Worm (Caenorhabditis elegans) whole organism, late embryonic: ENCODE data around the gene zmp-4.

Experiments
- C08G9.2 ChIP-seq: sonication (generic microtip); optimal IDR thresholded peaks from 2 replicates; lab custom pipeline; 2016; ENCODE audit warnings: mild to moderate bottlenecking, missing genetic modification characterization, moderate library complexity, missing compliant biosample characterization
- C38D4.7 ChIP-seq: fragments of 200-800 bp; sonication (Bioruptor generic); optimal IDR thresholded peaks from 2 replicates; lab custom pipeline; 2018; ENCODE audit warnings: mild to moderate bottlenecking, missing genetic modification characterization, moderate library complexity, missing compliant biosample characterization
- F13H6.1 ChIP-seq: sonication (generic microtip); optimal IDR thresholded peaks from 2 replicates; lab custom pipeline; 2016; ENCODE audit warnings: missing genetic modification characterization, missing compliant biosample characterization
- K02D7.2 ChIP-seq: sonication (generic microtip); optimal IDR thresholded peaks from 2 replicates; lab custom pipeline; 2017; ENCODE audit warnings: mild to moderate bottlenecking, missing genetic modification characterization, missing compliant biosample characterization
- K09A11.1 ChIP-seq: sonication (generic microtip); optimal IDR thresholded peaks from 2 replicates; lab custom pipeline; 2017; ENCODE audit warnings: antibody characterized with exemption, mild to moderate bottlenecking, missing genetic modification characterization, missing compliant biosample characterization; ENCODE audit not compliant: insufficient read depth
- T23F11.4 ChIP-seq: fragments of 200-800 bp; sonication (Bioruptor generic); optimal IDR thresholded peaks from 2 replicates; lab custom pipeline; 2018; ENCODE audit warnings: mild to moderate bottlenecking, missing genetic modification characterization, missing compliant biosample characterization
- ama-1 ChIP-seq: fragments of 150-350 bp; optimal IDR thresholded peaks from 2 replicates; lab custom pipeline; 2014
- ceh-18 ChIP-seq: sonication (generic microtip); optimal IDR thresholded peaks from 2 replicates; lab custom pipeline; 2016; ENCODE audit warnings: missing genetic modification characterization, missing compliant biosample characterization
- ceh-19 ChIP-seq: fragments of 200-800 bp; sonication (Bioruptor generic); optimal IDR thresholded peaks from 2 replicates; lab custom pipeline; 2018; ENCODE audit warnings: mild to moderate bottlenecking, missing genetic modification characterization, missing compliant biosample characterization
- ceh-30 ChIP-seq: fragments of 150-350 bp; optimal IDR thresholded peaks from 2 replicates; lab custom pipeline; 2014; ENCODE audit warnings: missing biosample characterization, missing genetic modification characterization
- ceh-31 ChIP-seq: sonication (generic microtip); optimal IDR thresholded peaks from 2 replicates; lab custom pipeline; 2016; ENCODE audit warnings: missing genetic modification characterization, missing compliant biosample characterization
- ceh-34 ChIP-seq: sonication (generic microtip); optimal IDR thresholded peaks from 2 replicates; lab custom pipeline; 2016; ENCODE audit warnings: mild to moderate bottlenecking, missing genetic modification characterization, missing compliant biosample characterization
- ceh-45 ChIP-seq: fragments of 200-800 bp; sonication (Bioruptor generic); IDR thresholded peaks from 2 replicates; pipeline ENCODE4 v1.3.6; 2022; ENCODE audit warnings: missing genetic modification reagents, missing genetic modification characterization, missing compliant biosample characterization
- ceh-48 ChIP-seq: sonication (generic microtip); optimal IDR thresholded peaks from 2 replicates; lab custom pipeline; 2016; ENCODE audit warnings: missing genetic modification characterization, inconsistent platforms, missing compliant biosample characterization
- ceh-9 ChIP-seq: sonication (generic microtip); optimal IDR thresholded peaks from 2 replicates; lab custom pipeline; 2016; ENCODE audit warnings: mild to moderate bottlenecking, missing genetic modification characterization, inconsistent platforms, missing compliant biosample characterization
- che-1 ChIP-seq: sonication (generic microtip); optimal IDR thresholded peaks from 2 replicates; lab custom pipeline; 2016; ENCODE audit warnings: mild to moderate bottlenecking, missing genetic modification characterization, missing compliant biosample characterization
- elt-2 ChIP-seq: sonication (generic microtip); optimal IDR thresholded peaks from 2 replicates; lab custom pipeline; 2016; ENCODE audit warnings: missing genetic modification reagents, missing genetic modification characterization, missing compliant biosample characterization
- elt-4 ChIP-seq: sonication (generic microtip); optimal IDR thresholded peaks from 2 replicates; lab custom pipeline; 2016; ENCODE audit warnings: missing genetic modification characterization, missing compliant biosample characterization
- ets-4 ChIP-seq: sonication (generic microtip); optimal IDR thresholded peaks from 2 replicates; lab custom pipeline; 2016; ENCODE audit warnings: missing genetic modification characterization, missing compliant biosample characterization
- eyg-1 ChIP-seq: sonication (generic microtip); optimal IDR thresholded peaks from 2 replicates; lab custom pipeline; 2016; ENCODE audit warnings: missing genotype, missing genetic modification characterization, missing compliant biosample characterization
- fkh-10 ChIP-seq: fragments of 150-350 bp; optimal IDR thresholded peaks from 2 replicates; lab custom pipeline; 2014; ENCODE audit warnings: missing biosample characterization, missing genetic modification reagents, missing genetic modification characterization
- hlh-13 ChIP-seq: fragments of 200-800 bp; sonication (Bioruptor generic); optimal IDR thresholded peaks from 2 replicates; lab custom pipeline; 2018; ENCODE audit warnings: mild to moderate bottlenecking, missing genetic modification characterization, missing compliant biosample characterization
- hlh-30 ChIP-seq: sonication (generic microtip); optimal IDR thresholded peaks from 2 replicates; lab custom pipeline; 2017; ENCODE audit warnings: antibody characterized with exemption, missing genetic modification characterization, missing compliant biosample characterization; ENCODE audit not compliant: insufficient read depth
- npax-4 ChIP-seq: sonication (generic microtip); optimal IDR thresholded peaks from 2 replicates; lab custom pipeline; 2016; ENCODE audit warnings: missing genetic modification characterization, missing compliant biosample characterization
- odd-2 ChIP-seq: sonication (generic microtip); optimal IDR thresholded peaks from 2 replicates; lab custom pipeline; 2017; ENCODE audit warnings: antibody characterized with exemption, mild to moderate bottlenecking, missing genetic modification characterization, missing compliant biosample characterization
- pag-3 ChIP-seq: sonication (generic microtip); optimal IDR thresholded peaks from 2 replicates; lab custom pipeline; 2016; ENCODE audit warnings: missing compliant biosample characterization, missing genetic modification characterization, borderline replicate concordance
- pqm-1 ChIP-seq: sonication (generic microtip); optimal IDR thresholded peaks from 2 replicates; lab custom pipeline; 2016; ENCODE audit warnings: missing genetic modification characterization, missing compliant biosample characterization
- ref-2 ChIP-seq: sonication (generic microtip); optimal IDR thresholded peaks from 2 replicates; lab custom pipeline; 2016; ENCODE audit warnings: missing genetic modification characterization, missing compliant biosample characterization
- sdc-2 ChIP-seq: sonication (generic microtip); optimal IDR thresholded peaks from 2 replicates; lab custom pipeline; 2016; ENCODE audit warnings: missing genotype, missing genetic modification characterization, missing compliant biosample characterization
- sox-2 ChIP-seq: fragments of 200-800 bp; sonication (Bioruptor generic); IDR thresholded peaks from 2 replicates; pipeline ENCODE4 v1.3.6; 2022; ENCODE audit warnings: missing genetic modification reagents, missing genetic modification characterization, missing compliant biosample characterization
- sox-4 ChIP-seq: sonication (generic microtip); optimal IDR thresholded peaks from 2 replicates; lab custom pipeline; 2017; ENCODE audit warnings: mild to moderate bottlenecking, missing genetic modification characterization, inconsistent platforms, missing compliant biosample characterization
- syd-9 ChIP-seq: sonication (generic microtip); optimal IDR thresholded peaks from 2 replicates; lab custom pipeline; 2016; ENCODE audit warnings: mild to moderate bottlenecking, missing genetic modification characterization, moderate library complexity, missing compliant biosample characterization
- tbx-7 ChIP-seq: sonication (generic microtip); optimal IDR thresholded peaks from 2 replicates; lab custom pipeline; 2016; ENCODE audit warnings: missing genotype, missing genetic modification characterization, missing compliant biosample characterization
- unc-3 ChIP-seq, 2 experiments: fragments of 200-800 bp in 1 of 2; sonication (Bioruptor generic) in 1 of 2; sonication (generic microtip) in 1 of 2; conservative IDR thresholded peaks in 1 of 2; optimal IDR thresholded peaks in 1 of 2; 2 replicates each; pipeline versions ENCODE4 v1.3.6 to Lab custom; 2016 to 2022; ENCODE audit warnings: missing compliant biosample characterization in 2 of 2, missing genetic modification characterization in 2 of 2, missing genetic modification reagents in 1 of 2
- ztf-16 ChIP-seq: sonication (generic microtip); optimal IDR thresholded peaks from 2 replicates; lab custom pipeline; 2017; ENCODE audit warnings: missing genetic modification characterization, missing compliant biosample characterization

The zmp-4 gene

ce11 chrV:14900905-14901304 is 20.5 kb downstream of the zmp-4 start:
- TF ChIP-seq ceh-31 (tag; lab: Kevin White, UChicago) (no peak), sox-4 (tag; lab: Kevin White, UChicago) (no peak), hlh-30 (no peak), ets-4 (tag; lab: Kevin White, UChicago) (no peak), C08G9.2 (tag; lab: Kevin White, UChicago) (no peak), ceh-45 (GFP tag; lab: Robert Waterston, UW) (no peak)

ce11 chrV:14899545-14899944 is 21.9 kb downstream of the zmp-4 start, which contains the start of gene H12D21.10:
H12D21.10 (plus strand) TSS chrV:14899804.
- TF ChIP-seq ceh-31 (tag; lab: Kevin White, UChicago) (peak; percentile 34), F13H6.1 (tag; lab: Kevin White, UChicago) (no peak)
- TF ChIP-seq, all 69 proteins: peak for 1

ce11 chrV:14897731-14898130 is 23.7 kb downstream of the zmp-4 start, which contains the start of gene H12D21.6:
H12D21.6 (minus strand) TSS chrV:14897831.
- no peak for TF ChIP-seq npax-4 (tag; lab: Kevin White, UChicago)
- no peak for TF ChIP-seq ztf-16 (tag; lab: Kevin White, UChicago)
- TF ChIP-seq sox-2 (GFP tag; lab: Robert Waterston, UW), result no peak
- TF ChIP-seq pqm-1, result no peak
- no peak for TF ChIP-seq ceh-18 (tag; lab: Kevin White, UChicago)
- no peak for TF ChIP-seq ref-2 (tag; lab: Kevin White, UChicago)
- no peak for TF ChIP-seq C38D4.7 (GFP tag; lab: Kevin White, UChicago)
- no peak for TF ChIP-seq odd-2 (tag; lab: Kevin White, UChicago)
- TF ChIP-seq elt-4, result no peak
- TF ChIP-seq ceh-30, result no peak
- TF ChIP-seq tbx-7 (tag; lab: Kevin White, UChicago), result no peak
- no peak for TF ChIP-seq T23F11.4 (GFP tag; lab: Kevin White, UChicago)

ce11 chrV:14895557-14895956 is 25.9 kb downstream of the zmp-4 start, which contains the start of gene mpst-3:
mpst-3 (plus strand) TSS chrV:14895647.
- no peak for TF ChIP-seq K02D7.2 (tag; lab: Kevin White, UChicago)
- TF ChIP-seq ceh-30, result no peak
- TF ChIP-seq ceh-34 (tag; lab: Kevin White, UChicago), result no peak
- TF ChIP-seq pag-3 (tag; lab: Kevin White, UChicago), result no peak
- no peak for TF ChIP-seq sox-4 (tag; lab: Kevin White, UChicago)
- TF ChIP-seq F13H6.1 (tag; lab: Kevin White, UChicago), result no peak
- no peak for TF ChIP-seq hlh-30
- no peak for TF ChIP-seq eyg-1
- no peak for TF ChIP-seq ama-1 (lab: Kevin White, UChicago)
- TF ChIP-seq K09A11.1, result no peak

- TF ChIP-seq ceh-48 (tag; lab: Kevin White, UChicago) (no peak), elt-2 (no peak), syd-9 (no peak), npax-4 (tag; lab: Kevin White, UChicago) (no peak), eyg-1 (no peak), ceh-9 (tag; lab: Kevin White, UChicago) (no peak), sdc-2 (tag; lab: Kevin White, UChicago) (no peak), pqm-1 (no peak), hlh-30 (no peak), ceh-19 (GFP tag; lab: Kevin White, UChicago) (no peak), C38D4.7 (GFP tag; lab: Kevin White, UChicago) (no peak), ztf-16 (tag; lab: Kevin White, UChicago) (no peak), che-1 (tag; lab: Kevin White, UChicago) (no peak), hlh-13 (no peak), ceh-30 (no peak), T23F11.4 (GFP tag; lab: Kevin White, UChicago) (no peak), fkh-10 (GFP tag; lab: Kevin White, UChicago) (no peak), unc-3 (GFP tag; conservative IDR thresholded peaks at IDR 0.05; lab: Robert Waterston, UW) (no peak), unc-3 (tag; optimal IDR thresholded peaks at IDR 0.05; lab: Kevin White, UChicago) (no peak)
- TF ChIP-seq, all 69 proteins: peak for 0
Measured at ce11 chrV:14893355-14894050, 27.9 kb downstream of the zmp-4 start, which contains the start of the genes mpst-2 and H12D21.5. mpst-2 (minus strand) TSS chrV:14893455. H12D21.5 (plus strand) TSS chrV:14894000.
